Worm (Caenorhabditis elegans): Measurements from ENCODE around the gene emb-8.

The emb-8 gene

ce11 chrIII:5208992-5209391 lies 9.5 kb upstream of the emb-8 start, which contains the start of gene syx-16 (continued):
- no peak for TF ChIP-seq ama-1 (optimal IDR thresholded peaks at IDR 0.05)
- TF ChIP-seq ama-1 (GFP tag; optimal IDR thresholded peaks at IDR 0.05), result no peak
- TF ChIP-seq lin-35 (GFP tag; optimal IDR thresholded peaks at IDR 0.05), result no peak
- no peak for TF ChIP-seq F10E7.11 (tag; optimal IDR thresholded peaks at IDR 0.05)
- TF ChIP-seq C17E4.6 (GFP tag; IDR thresholded peaks at IDR 0.05), result no peak
- TF ChIP-seq T07F8.4 (tag; optimal IDR thresholded peaks at IDR 0.05), result no peak
- peak; percentile 82 for TF ChIP-seq xnd-1 (tag; optimal IDR thresholded peaks at IDR 0.05)
- no peak for TF ChIP-seq F23B12.7 (tag; optimal IDR thresholded peaks at IDR 0.05; ENCODE audit: insufficient read depth)

ce11 chrIII:5206861-5207414 lies 7.5 kb upstream of the emb-8 start, which contains the start of gene morc-1:
Gene morc-1, minus strand, starts transcription at chrIII:5206911.
- TF ChIP-seq Y53F4B.3 (GFP tag; IDR thresholded peaks at IDR 0.05) (no peak), unc-130 (GFP tag; optimal IDR thresholded peaks at IDR 0.05) (no peak), ceh-40 (GFP tag; IDR thresholded peaks at IDR 0.05) (no peak), snpc-3.4 (tag; optimal IDR thresholded peaks at IDR 0.05) (peak; percentile 2), dox-1 (GFP tag; IDR thresholded peaks at IDR 0.05) (no peak), ceh-91 (GFP tag; IDR thresholded peaks at IDR 0.05) (0 out of 2 replicates have a peak, but pooled peaks have one; percentile 30), cebp-1 (GFP tag; IDR thresholded peaks at IDR 0.05) (no peak), cebp-1 (tag; optimal IDR thresholded peaks at IDR 0.05) (no peak), fkh-3 (tag; optimal IDR thresholded peaks at IDR 0.05) (no peak), madf-6 (GFP tag; IDR thresholded peaks at IDR 0.05) (peak; percentile 55; the same call in 1 of the 2 replicates), madf-3 (GFP tag; IDR thresholded peaks at IDR 0.05) (no peak), K11D2.4 (GFP tag; IDR thresholded peaks at IDR 0.05) (no peak), efl-1 (GFP tag; optimal IDR thresholded peaks at IDR 0.05) (peak; percentile 11), let-526 (GFP tag; IDR thresholded peaks at IDR 0.05) (no peak), ceh-100 (GFP tag; IDR thresholded peaks at IDR 0.05) (no peak), lsl-1 (GFP tag; optimal IDR thresholded peaks at IDR 0.05) (peak; percentile 69), F33H1.4 (GFP tag; IDR thresholded peaks at IDR 0.05) (peak; percentile 62; the same call in 1 of the 2 replicates), mxl-1 (tag; optimal IDR thresholded peaks at IDR 0.05) (no peak), let-607 (tag; optimal IDR thresholded peaks at IDR 0.05) (no peak), nhr-27 (tag; optimal IDR thresholded peaks at IDR 0.05) (no peak), lsy-27 (tag; optimal IDR thresholded peaks at IDR 0.05; ENCODE audit: borderline replicate concordance, insufficient read depth) (no peak), unc-62 (GFP tag; optimal IDR thresholded peaks at IDR 0.05) (no peak), ztf-3 (GFP tag; optimal IDR thresholded peaks at IDR 0.05) (no peak)

ce11 chrIII:5203310-5203709 lies 3.8 kb upstream of the emb-8 start:
- TF ChIP-seq dpff-1 (tag; optimal IDR thresholded peaks at IDR 0.05) (no peak), nfyb-1 (GFP tag; IDR thresholded peaks at IDR 0.05) (0 out of 2 replicates have a peak, but pooled peaks have one; percentile 29), F33H1.4 (GFP tag; IDR thresholded peaks at IDR 0.05) (no peak), him-1 (tag; optimal IDR thresholded peaks at IDR 0.05) (no peak), B0035.1 (tag; optimal IDR thresholded peaks at IDR 0.05) (no peak), ceh-58 (GFP tag; IDR thresholded peaks at IDR 0.05) (no peak), tlf-1 (GFP tag; optimal IDR thresholded peaks at IDR 0.05) (no peak), F49E8.2 (tag; optimal IDR thresholded peaks at IDR 0.05; ENCODE audit: insufficient read depth) (peak; percentile 45), ztf-28 (GFP tag; IDR thresholded peaks at IDR 0.05) (no peak), ccch-3 (GFP tag; optimal IDR thresholded peaks at IDR 0.05) (no peak), aptf-2 (GFP tag; conservative IDR thresholded peaks at IDR 0.05) (no peak), akir-1 (GFP tag; optimal IDR thresholded peaks at IDR 0.05) (no peak), hrde-1 (tag; optimal IDR thresholded peaks at IDR 0.05; ENCODE audit: borderline replicate concordance) (peak; percentile 84), dpl-1 (GFP tag; optimal IDR thresholded peaks at IDR 0.05) (no peak), madf-3 (GFP tag; IDR thresholded peaks at IDR 0.05) (0 out of 2 replicates have a peak, but pooled peaks have one; percentile 59), ceh-27 (GFP tag; optimal IDR thresholded peaks at IDR 0.05) (no peak), B0336.3 (GFP tag; IDR thresholded peaks at IDR 0.05) (no peak), Y53G8AR.9 (GFP tag; conservative IDR thresholded peaks at IDR 0.05) (no peak), ceh-100 (GFP tag; IDR thresholded peaks at IDR 0.05) (no peak)

Data from whole organism, young adult.